Worm (Caenorhabditis elegans): ENCODE data around the gene F58F12.2.

Gene F58F12.2

DNA sequence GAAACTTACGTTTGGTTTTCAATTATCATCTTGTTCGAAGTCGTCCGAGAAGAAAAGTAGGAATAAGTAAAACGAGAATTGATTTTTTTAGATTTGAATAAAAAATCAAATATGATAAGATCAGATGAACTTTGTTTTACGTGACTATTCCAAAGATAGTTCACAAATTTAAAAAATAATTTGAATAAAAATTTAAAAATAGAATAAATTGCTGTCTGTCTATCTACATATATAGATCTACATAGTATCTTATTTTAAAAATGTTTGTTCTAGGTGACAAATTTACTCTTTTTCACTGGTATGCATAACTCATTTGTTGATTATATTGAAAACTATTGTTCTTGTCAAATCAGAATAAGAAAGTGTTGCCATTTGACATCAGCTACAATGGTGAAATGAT is at the start of gene F58F12.2:
Gene F58F12.2, minus strand, starts transcription at position 101 of the 400 bp plus-strand sequence.
- TF ChIP-seq him-1 (tag; optimal IDR thresholded peaks at IDR 0.05) (no peak), dao-5 (tag; optimal IDR thresholded peaks at IDR 0.05) (no peak), W03F9.2 (tag; optimal IDR thresholded peaks at IDR 0.05) (no peak)

DNA sequence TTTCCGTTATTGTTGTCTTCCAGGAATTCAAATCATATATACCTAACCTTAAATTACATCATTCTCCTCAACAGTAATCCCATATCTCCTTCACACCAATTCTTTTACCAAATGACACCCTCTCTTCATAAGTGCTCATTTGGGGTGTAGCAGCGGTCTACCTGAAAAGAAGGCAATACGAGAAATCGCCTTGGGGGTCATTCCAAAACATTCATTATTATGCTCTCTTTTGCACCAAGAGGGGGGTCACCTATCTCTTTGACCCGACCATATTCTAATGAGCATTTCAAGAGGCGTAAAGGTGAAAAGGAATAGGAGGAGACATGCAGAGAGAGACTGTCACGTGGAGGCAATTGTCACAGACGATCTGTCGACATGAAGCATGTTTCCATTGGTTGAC is 49.0 kb upstream of the F58F12.2 start:
- TF ChIP-seq dao-5 (tag; optimal IDR thresholded peaks at IDR 0.05) = no peak
- TF ChIP-seq W03F9.2 (tag; optimal IDR thresholded peaks at IDR 0.05) = no peak
- TF ChIP-seq him-1 (tag; optimal IDR thresholded peaks at IDR 0.05) = no peak

DNA sequence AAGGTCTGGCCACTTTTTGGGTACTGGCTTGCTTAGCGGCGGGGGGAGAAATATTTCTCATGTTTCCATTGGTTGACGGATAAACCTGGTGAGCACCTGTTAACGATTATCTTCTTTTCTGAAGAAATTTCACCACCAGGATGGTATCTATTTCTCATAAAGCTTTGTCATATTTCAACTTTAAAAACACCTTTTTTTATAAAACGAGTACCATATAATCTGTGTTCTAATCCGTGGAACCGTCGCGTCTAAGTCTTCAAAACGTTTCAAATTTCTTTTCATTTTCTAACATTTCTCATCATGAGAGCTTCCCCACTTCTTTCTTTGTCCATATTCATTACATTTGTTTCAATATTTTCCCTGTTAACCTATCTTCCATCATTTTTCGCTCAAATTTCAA is 38.2 kb upstream of the F58F12.2 start, which contains the start of gene col-75:
Gene col-75, plus strand, starts transcription at position 301 of the 400 bp plus-strand sequence.
- no peak for TF ChIP-seq W03F9.2 (tag; optimal IDR thresholded peaks at IDR 0.05)
- TF ChIP-seq him-1 (tag; optimal IDR thresholded peaks at IDR 0.05) = no peak
- no peak for TF ChIP-seq dao-5 (tag; optimal IDR thresholded peaks at IDR 0.05)

DNA sequence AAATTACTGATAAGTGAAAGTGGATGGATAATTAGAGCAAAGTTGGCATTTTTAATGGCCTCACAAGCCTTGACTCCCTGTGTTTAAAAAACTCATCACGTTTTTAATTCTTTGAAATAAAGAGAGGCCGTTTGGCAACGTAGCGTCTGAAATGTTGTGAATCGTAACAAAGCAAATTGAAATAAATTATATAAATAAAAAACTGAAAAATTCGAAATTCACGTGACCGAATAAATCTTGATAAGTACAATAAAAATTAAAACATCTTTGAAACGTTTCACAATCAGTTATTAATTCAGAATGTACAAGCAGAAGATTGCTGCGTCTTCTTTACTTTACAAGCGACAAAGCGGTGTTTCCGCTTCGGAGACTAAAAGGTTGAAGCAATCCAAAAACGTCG is 35.0 kb upstream of the F58F12.2 start, which contains the start of gene K03H9.3:
Gene K03H9.3, plus strand, starts transcription at position 301 of the 400 bp plus-strand sequence.
- TF ChIP-seq W03F9.2 (tag; optimal IDR thresholded peaks at IDR 0.05) = no peak
- TF ChIP-seq dao-5 (tag; optimal IDR thresholded peaks at IDR 0.05) = no peak
- TF ChIP-seq him-1 (tag; optimal IDR thresholded peaks at IDR 0.05) = no peak

DNA sequence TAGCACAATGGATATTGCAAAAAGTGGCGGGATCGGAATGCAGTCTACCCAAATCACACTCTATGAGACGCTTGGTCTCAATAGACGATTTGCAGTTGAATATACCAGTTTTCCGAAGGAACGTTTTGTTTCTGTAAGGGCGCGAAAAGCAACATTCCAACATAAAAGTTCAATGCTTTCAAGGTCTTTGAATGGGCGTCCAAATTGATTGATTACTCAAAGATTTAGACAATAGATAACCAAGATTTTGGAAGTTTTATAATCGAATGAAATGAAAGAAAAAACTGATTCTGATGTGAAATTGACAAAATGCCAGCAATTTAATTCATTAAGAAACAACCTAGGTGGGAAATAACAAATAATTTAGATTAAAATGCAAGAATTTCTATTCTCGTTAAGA is 31.3 kb upstream of the F58F12.2 start:
- TF ChIP-seq him-1 (tag; optimal IDR thresholded peaks at IDR 0.05) = no peak
- no peak for TF ChIP-seq W03F9.2 (tag; optimal IDR thresholded peaks at IDR 0.05)

DNA sequence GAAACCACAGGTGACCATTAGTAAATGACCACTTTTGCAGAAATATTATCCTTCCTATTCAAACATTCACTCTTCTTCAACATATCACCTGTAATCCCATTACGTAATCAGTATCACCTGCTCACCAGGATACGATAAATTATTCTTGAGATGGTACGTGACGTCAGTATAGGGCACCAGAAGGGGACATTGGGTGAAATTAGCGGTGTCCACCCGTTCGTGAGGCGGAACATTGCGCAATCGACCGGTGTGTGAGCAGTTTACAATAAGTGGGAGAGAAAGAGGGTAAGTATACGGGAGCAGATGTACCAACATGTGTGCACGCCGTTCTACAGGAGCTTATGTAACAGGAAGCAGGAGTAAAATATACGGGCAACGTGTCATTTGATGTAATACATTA is 30.2 kb upstream of the F58F12.2 start:
- no peak for TF ChIP-seq dao-5 (tag; optimal IDR thresholded peaks at IDR 0.05)
- no peak for TF ChIP-seq W03F9.2 (tag; optimal IDR thresholded peaks at IDR 0.05)
- no peak for TF ChIP-seq him-1 (tag; optimal IDR thresholded peaks at IDR 0.05)

DNA sequence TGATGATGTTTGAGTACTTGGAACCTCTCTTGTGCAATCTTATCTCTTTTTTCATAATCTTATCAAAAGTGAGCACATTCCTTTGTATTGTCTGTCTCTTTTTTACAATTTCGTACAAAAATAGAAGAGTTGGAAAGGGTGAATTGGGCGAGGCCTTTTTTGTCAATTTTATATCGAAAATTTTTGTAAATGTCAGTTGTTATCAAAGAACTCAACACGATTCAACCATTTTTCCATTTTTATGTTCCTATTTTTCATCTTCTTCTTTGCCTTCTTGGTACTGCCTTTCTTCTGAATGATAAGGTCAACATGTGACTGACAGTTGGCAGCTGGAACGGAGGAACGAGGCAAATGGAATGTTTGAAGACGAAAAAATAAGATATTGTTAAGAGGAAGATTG is 26.0 kb upstream of the F58F12.2 start:
- no peak for TF ChIP-seq dao-5 (tag; optimal IDR thresholded peaks at IDR 0.05)
- no peak for TF ChIP-seq him-1 (tag; optimal IDR thresholded peaks at IDR 0.05)
- TF ChIP-seq W03F9.2 (tag; optimal IDR thresholded peaks at IDR 0.05) = no peak

DNA sequence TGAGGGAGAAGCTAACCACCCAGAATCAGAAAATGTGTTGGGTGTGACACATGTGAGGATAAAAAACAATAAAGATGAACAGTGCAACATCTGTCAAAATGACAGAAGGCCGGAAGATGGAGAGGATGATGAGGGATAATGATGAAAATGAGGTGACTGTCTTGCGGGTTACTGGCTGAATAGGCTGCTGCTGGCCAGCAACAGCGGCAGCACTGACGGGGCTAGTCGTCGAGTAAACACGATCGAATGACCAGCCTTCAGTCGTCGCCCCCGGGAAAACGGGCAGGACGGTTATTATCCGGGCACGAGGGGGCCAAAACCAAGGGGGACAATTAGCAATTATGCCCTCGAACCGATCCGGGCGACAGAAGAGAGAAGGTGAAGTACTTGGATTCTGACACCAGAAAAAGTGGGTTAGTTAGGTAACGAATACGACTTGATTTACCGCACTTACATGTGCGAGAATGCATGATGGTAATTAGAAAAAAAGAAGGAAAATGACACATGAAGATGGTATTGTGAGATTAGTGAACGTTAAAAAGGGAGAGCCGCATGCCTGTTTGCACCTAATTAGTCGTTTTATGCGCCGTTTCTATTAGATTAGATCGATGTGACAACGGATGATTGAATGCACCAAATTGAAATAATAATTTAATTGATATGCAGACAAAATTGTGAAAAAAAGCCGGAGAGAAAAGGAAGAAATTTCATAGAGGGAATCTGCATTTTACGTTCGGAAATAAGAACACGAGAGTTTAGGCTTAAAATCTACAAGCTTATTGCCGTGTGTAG is 24.0 kb upstream of the F58F12.2 start:
- no peak for TF ChIP-seq W03F9.2 (tag; optimal IDR thresholded peaks at IDR 0.05)
- TF ChIP-seq dao-5 (tag; optimal IDR thresholded peaks at IDR 0.05) = no peak
- TF ChIP-seq him-1 (tag; optimal IDR thresholded peaks at IDR 0.05) = no peak

DNA sequence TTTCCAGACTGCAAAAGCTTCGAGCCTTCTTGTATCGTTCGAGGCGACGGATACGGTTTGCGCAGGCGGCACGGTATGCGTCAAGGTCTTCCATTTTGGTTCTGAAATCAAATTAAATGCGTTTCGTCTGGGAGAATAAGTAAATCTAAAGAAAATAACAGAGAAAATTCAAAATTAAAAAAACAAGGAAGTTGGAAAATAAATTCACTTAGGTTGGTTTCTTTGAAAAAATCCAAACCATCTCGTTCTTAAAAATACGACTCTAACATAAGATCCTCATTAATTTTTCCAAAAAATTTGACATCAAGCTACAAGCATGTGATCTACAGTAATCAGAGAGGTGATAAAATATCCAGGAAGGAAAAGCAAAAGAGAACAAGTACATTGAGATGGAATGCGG is 22.3 kb upstream of the F58F12.2 start, which contains the start of gene T25D10.4:
Gene T25D10.4, minus strand, starts transcription at position 101 of the 400 bp plus-strand sequence.
- TF ChIP-seq dao-5 (tag; optimal IDR thresholded peaks at IDR 0.05) = no peak
- no peak for TF ChIP-seq him-1 (tag; optimal IDR thresholded peaks at IDR 0.05)
- no peak for TF ChIP-seq W03F9.2 (tag; optimal IDR thresholded peaks at IDR 0.05)

DNA sequence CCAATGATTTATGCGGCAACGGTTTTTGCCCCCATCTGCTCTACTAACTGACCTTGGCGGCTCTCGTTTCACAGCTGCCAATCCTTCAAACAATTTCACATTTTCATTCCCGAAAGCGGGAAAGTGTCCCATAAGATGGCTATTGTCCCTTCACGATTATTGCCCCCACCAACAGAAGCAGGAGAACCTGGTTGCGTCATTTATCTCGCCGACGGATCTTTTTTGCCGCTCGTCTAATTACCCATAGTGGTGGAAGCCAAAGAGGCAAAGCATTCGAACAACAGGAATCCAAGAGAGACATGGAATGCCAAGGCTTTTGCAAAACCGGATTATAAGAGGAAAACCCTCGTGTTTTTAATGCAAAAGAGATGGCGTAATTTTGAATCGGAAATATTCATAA is 21.3 kb upstream of the F58F12.2 start:
- TF ChIP-seq him-1 (tag; optimal IDR thresholded peaks at IDR 0.05) = no peak
- no peak for TF ChIP-seq dao-5 (tag; optimal IDR thresholded peaks at IDR 0.05)
- no peak for TF ChIP-seq W03F9.2 (tag; optimal IDR thresholded peaks at IDR 0.05)

DNA sequence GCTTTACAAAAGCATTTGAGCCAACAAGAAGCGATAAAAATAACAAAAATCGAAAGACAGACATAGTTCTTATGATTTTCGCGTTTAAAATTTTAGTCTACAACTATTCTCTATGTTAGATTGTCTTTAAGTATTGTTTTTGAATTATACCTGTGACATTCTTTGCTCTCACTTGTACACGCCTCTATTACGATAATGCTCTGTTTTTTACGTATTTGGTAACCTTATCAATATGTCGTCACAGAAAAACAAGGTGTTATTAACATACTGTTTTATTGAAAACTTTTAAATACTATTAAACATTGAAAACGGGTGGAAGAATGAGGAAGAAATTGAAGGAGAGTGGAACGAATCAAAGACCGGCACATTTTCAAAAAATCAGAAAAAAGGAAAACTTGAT is 19.4 kb upstream of the F58F12.2 start, which contains the start of gene spp-11:
Gene spp-11, minus strand, starts transcription at position 101 of the 400 bp plus-strand sequence.
- no peak for TF ChIP-seq dao-5 (tag; optimal IDR thresholded peaks at IDR 0.05)
- TF ChIP-seq W03F9.2 (tag; optimal IDR thresholded peaks at IDR 0.05) = no peak

DNA sequence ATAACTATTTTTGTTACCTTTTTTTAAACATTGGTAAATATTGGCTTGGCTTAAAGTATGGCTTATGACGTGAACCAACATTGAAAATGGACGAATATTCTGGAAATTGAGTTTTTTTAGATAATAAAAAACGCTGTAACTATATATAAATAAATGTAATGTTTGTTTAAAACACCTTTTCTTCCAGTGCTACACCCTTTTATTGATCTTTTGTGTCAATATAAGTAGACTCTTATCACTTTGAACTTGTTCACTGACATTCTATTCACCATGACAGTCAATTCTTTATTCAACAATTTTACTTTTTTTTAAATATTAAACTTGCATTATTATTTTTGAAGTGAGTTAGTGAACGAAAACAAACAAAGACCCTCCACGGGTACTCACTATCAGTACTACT is 15.4 kb upstream of the F58F12.2 start, which contains the start of gene T25D10.1:
Gene T25D10.1, plus strand, starts transcription at position 169 of the 400 bp plus-strand sequence.
- TF ChIP-seq dao-5 (tag; optimal IDR thresholded peaks at IDR 0.05) (no peak), him-1 (tag; optimal IDR thresholded peaks at IDR 0.05) (no peak), W03F9.2 (tag; optimal IDR thresholded peaks at IDR 0.05) (no peak)

DNA sequence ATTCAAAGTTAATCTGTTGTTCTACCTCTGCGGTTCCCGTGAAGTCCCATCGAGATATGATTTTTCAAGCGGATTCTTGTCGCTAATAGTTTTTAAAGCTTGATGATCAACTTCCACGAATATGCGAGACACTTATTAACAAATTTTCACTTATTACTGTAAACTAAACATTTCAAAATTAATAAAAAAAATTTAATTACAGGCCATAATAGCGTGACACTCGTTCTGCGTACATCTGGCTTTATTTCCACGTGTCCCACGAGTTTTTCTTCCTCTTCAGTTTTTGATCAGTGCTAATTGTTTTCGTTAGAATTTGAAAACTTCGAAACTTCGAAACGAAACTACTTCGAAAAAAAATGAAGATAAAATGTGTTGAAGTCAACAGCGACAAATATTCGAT is 13.8 kb upstream of the F58F12.2 start, which contains the start of gene btb-2:
Gene btb-2, plus strand, starts transcription at position 301 of the 400 bp plus-strand sequence.
- no peak for TF ChIP-seq him-1 (tag; optimal IDR thresholded peaks at IDR 0.05)
- no peak for TF ChIP-seq W03F9.2 (tag; optimal IDR thresholded peaks at IDR 0.05)
- no peak for TF ChIP-seq dao-5 (tag; optimal IDR thresholded peaks at IDR 0.05)

DNA sequence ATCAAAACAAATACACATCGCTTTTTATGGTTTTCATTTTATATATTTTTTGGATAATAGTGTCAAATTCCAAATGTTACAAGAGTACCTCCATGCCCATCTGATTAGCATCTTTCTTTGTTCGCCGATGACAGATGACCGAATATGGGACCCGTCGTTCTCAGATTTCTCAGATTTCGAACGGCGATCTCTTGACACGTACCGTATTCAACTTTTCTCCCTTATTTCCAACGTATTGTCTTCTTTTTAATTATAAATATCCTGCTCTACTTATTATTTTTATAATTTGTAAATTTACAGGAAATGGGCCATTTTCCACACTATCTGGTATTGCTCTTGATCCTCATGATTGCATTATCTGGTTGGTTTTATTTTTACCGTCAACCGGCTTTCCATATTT is 10.6 kb upstream of the F58F12.2 start, which contains the start of gene zig-10:
Gene zig-10, plus strand, starts transcription at position 301 of the 400 bp plus-strand sequence.
- TF ChIP-seq him-1 (tag; optimal IDR thresholded peaks at IDR 0.05) = no peak
- TF ChIP-seq W03F9.2 (tag; optimal IDR thresholded peaks at IDR 0.05) = no peak
- TF ChIP-seq dao-5 (tag; optimal IDR thresholded peaks at IDR 0.05) = no peak
